Worm (Caenorhabditis elegans) whole organism, early embryonic: ENCODE data around the gene eat-17.

Experiments
- B0310.2 ChIP-seq: sonication (generic microtip); optimal IDR thresholded peaks from 2 replicates; lab custom pipeline; 2016; ENCODE audit warnings: mild to moderate bottlenecking, missing genetic modification characterization, missing compliant biosample characterization
- F13C5.2 ChIP-seq: sonication (generic microtip); optimal IDR thresholded peaks from 2 replicates; lab custom pipeline; 2017; ENCODE audit warnings: mild to moderate bottlenecking, missing genetic modification characterization, inconsistent platforms, missing compliant biosample characterization
- aly-1 ChIP-seq: sonication (generic microtip); optimal IDR thresholded peaks from 2 replicates; lab custom pipeline; 2016; ENCODE audit warnings: missing genetic modification characterization, missing compliant biosample characterization
- ama-1 ChIP-seq: fragments of 150-350 bp; optimal IDR thresholded peaks from 2 replicates; lab custom pipeline; 2014
- ceh-13 ChIP-seq: fragments of 200-800 bp; sonication (Bioruptor generic); optimal IDR thresholded peaks from 2 replicates; lab custom pipeline; 2018; ENCODE audit warnings: mild to moderate bottlenecking, missing genetic modification characterization, missing compliant biosample characterization
- ceh-36 ChIP-seq: sonication (generic microtip); optimal IDR thresholded peaks from 2 replicates; lab custom pipeline; 2016; ENCODE audit warnings: missing genetic modification characterization, inconsistent platforms, missing compliant biosample characterization
- hmbx-1 ChIP-seq: sonication (generic microtip); optimal IDR thresholded peaks from 2 replicates; lab custom pipeline; 2016; ENCODE audit warnings: mild to moderate bottlenecking, missing genetic modification characterization, missing compliant biosample characterization
- hmg-4 ChIP-seq: fragments of 200-800 bp; sonication (Bioruptor generic); optimal IDR thresholded peaks from 2 replicates; lab custom pipeline; 2018; ENCODE audit warnings: mild to moderate bottlenecking, missing genetic modification characterization, missing compliant biosample characterization
- hnd-1 ChIP-seq: sonication (generic microtip); optimal IDR thresholded peaks from 2 replicates; lab custom pipeline; 2016; ENCODE audit warnings: missing genetic modification characterization, missing compliant biosample characterization
- pes-1 ChIP-seq: fragments of 200-800 bp; sonication (Bioruptor generic); IDR thresholded peaks from 2 replicates; pipeline ENCODE4 v1.3.6; 2022; ENCODE audit warnings: missing genetic modification reagents, missing genetic modification characterization, missing compliant biosample characterization
- scrt-1 ChIP-seq: fragments of 200-800 bp; sonication (Bioruptor generic); IDR thresholded peaks from 2 replicates; pipeline ENCODE4 v1.3.6; 2022; ENCODE audit warnings: missing genetic modification characterization, missing compliant biosample characterization
- sea-1 ChIP-seq: fragments of 200-800 bp; sonication (Bioruptor generic); conservative IDR thresholded peaks from 2 replicates; pipeline ENCODE4 v1.3.6; 2022; ENCODE audit warnings: missing genetic modification characterization, missing compliant biosample characterization
- tbx-11 ChIP-seq: fragments of 200-800 bp; sonication (Bioruptor generic); IDR thresholded peaks from 2 replicates; pipeline ENCODE4 v1.3.6; 2022; ENCODE audit warnings: missing genetic modification characterization, missing compliant biosample characterization
- tbx-37 ChIP-seq: fragments of 200-800 bp; sonication (Bioruptor generic); conservative IDR thresholded peaks from 2 replicates; pipeline ENCODE4 v1.3.6; 2022; ENCODE audit warnings: missing genetic modification reagents, missing genetic modification characterization, missing compliant biosample characterization

Gene eat-17

DNA sequence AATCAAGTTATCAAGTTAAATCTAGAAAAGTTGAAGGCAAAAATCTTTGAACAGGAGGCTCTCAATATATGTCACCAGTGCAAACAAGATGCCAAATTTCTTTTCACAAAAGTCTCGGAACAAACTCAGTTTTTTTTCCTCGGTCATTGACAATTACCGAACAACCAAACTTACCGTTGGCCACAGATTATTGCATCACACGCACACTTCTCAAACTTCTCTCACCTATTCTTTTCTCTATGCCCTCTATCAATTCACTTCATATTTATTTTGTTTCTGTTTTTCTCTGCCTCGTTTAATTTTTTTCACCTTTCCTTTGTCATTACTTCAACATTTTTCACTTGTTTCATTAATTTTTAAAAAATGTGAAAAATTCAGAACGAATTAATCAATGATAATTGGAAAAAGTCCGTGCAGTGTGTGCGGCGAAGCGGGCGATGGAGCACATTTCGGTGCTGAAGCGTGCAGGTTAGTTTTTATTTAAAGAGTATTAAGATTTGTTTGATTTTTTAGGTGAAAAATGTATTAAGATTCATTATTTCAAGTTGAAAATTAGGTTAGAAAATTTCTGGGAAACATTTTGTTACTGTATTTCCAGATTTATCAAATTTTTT, 61.9 kb downstream of the eat-17 start, which contains the start of gene nhr-28:
Gene nhr-28, plus strand, starts transcription at position 379 of the 614 bp plus-strand sequence.
- TF ChIP-seq pes-1 (GFP tag; lab: Robert Waterston, UW) (no peak), ceh-36 (tag; lab: Kevin White, UChicago) (no peak), hnd-1 (tag; lab: Kevin White, UChicago) (no peak), B0310.2 (no peak), aly-1 (tag; lab: Kevin White, UChicago) (no peak), sea-1 (no peak), tbx-37 (GFP tag; lab: Robert Waterston, UW) (no peak), hmg-4 (no peak), F13C5.2 (tag; lab: Kevin White, UChicago) (no peak), hmbx-1 (tag; lab: Kevin White, UChicago) (no peak), tbx-11 (no peak), scrt-1 (GFP tag; lab: Robert Waterston, UW) (no peak), ceh-13 (GFP tag; lab: Kevin White, UChicago) (no peak)

DNA sequence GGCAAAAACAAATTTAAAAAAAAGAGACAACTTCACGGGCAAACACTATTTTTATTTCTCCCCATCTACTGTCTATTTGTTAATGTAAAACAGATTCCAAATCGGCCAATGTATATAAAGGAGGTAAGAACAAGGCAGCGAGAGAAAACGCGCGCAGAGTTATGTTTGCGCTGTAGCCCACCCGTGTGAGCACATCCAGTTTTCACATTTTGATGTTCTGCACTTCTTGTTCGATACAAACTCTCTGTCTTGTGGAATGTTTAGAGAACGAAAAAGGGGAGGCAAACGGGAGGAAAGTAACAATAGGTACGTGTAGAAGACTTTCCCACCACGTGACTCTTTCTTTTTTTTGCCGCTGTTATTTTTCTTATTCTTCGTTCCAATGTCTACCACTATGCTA, 64.1 kb downstream of the eat-17 start:
- TF ChIP-seq tbx-11 (no peak), B0310.2 (no peak), ama-1 (lab: Kevin White, UChicago) (no peak)
